Fruit fly (Drosophila melanogaster) whole organism, pupa: ENCODE data around the gene CG46192.
"Not testable (repeated sequence)": the region's sequence is repeated elsewhere in the genome, so short reads cannot be mapped to it uniquely, and the experiment has no call there.

Experiments used
- CG12605 ChIP-seq: fragments of 200-800 bp; sonication (Bioruptor generic); IDR thresholded peaks from 2 replicates; pipeline ENCODE4 v1.3.6; 2022; ENCODE audit warnings: missing biosample characterization, missing genetic modification characterization
- CG13204 ChIP-seq: fragments of 200-800 bp; sonication (Bioruptor generic); optimal IDR thresholded peaks from 2 replicates; lab custom pipeline; 2018; ENCODE audit warnings: missing biosample characterization, mild to moderate bottlenecking, missing genetic modification characterization, moderate library complexity
- CG15710 ChIP-seq: fragments of 200-800 bp; sonication (Bioruptor generic); optimal IDR thresholded peaks from 2 replicates; lab custom pipeline; 2018; ENCODE audit warnings: missing biosample characterization, mild to moderate bottlenecking, missing genetic modification characterization, moderate library complexity
- CG34367 ChIP-seq: fragments of 200-800 bp; sonication (Bioruptor generic); optimal IDR thresholded peaks from 2 replicates; lab custom pipeline; 2018; ENCODE audit warnings: missing biosample characterization, mild to moderate bottlenecking, missing genetic modification characterization
- CG4496 ChIP-seq: fragments of 200-800 bp; sonication (Bioruptor generic); IDR thresholded peaks from 3 replicates; pipeline ENCODE4 v1.3.6; 2022; ENCODE audit warnings: missing biosample characterization, missing genetic modification characterization
- CG8301 ChIP-seq: fragments of 200-800 bp; sonication (Bioruptor generic); optimal IDR thresholded peaks from 2 replicates; lab custom pipeline; 2018; ENCODE audit warnings: missing biosample characterization, mild to moderate bottlenecking, missing genetic modification characterization
- CG9948 ChIP-seq: fragments of 200-800 bp; sonication (Bioruptor generic); optimal IDR thresholded peaks from 2 replicates; lab custom pipeline; 2018; ENCODE audit warnings: missing biosample characterization, mild to moderate bottlenecking, missing genetic modification characterization, moderate library complexity
- EcR ChIP-seq: fragments of 200-800 bp; sonication (Bioruptor generic); optimal IDR thresholded peaks from 3 replicates; lab custom pipeline; 2019; ENCODE audit warnings: missing biosample characterization, missing genetic modification characterization, mild to moderate bottlenecking, moderate library complexity, missing genetic modification reagents
- Pif1A ChIP-seq: fragments of 200-800 bp; sonication (Bioruptor generic); optimal IDR thresholded peaks from 3 replicates; lab custom pipeline; 2016; ENCODE audit warnings: missing biosample characterization, missing genetic modification characterization
- Pif1B ChIP-seq: fragments of 200-800 bp; sonication (Bioruptor generic); optimal IDR thresholded peaks from 3 replicates; lab custom pipeline; 2016; ENCODE audit warnings: missing biosample characterization, missing genetic modification characterization
- Snoo ChIP-seq: fragments of 200-800 bp; sonication (Bioruptor generic); optimal IDR thresholded peaks from 3 replicates; lab custom pipeline; 2017; ENCODE audit warnings: missing biosample characterization, mild to moderate bottlenecking, missing genetic modification characterization, inconsistent platforms
- fd96Ca ChIP-seq: fragments of 200-800 bp; sonication (Bioruptor generic); IDR thresholded peaks from 3 replicates; pipeline ENCODE4 v1.3.6; 2022; ENCODE audit warnings: missing biosample characterization, missing genetic modification characterization
- rn ChIP-seq: fragments of 200-800 bp; sonication (Bioruptor generic); IDR thresholded peaks from 2 replicates; pipeline ENCODE4 v1.3.6; 2022; ENCODE audit warnings: missing biosample characterization, missing genetic modification characterization

CG46192 gene

DNA sequence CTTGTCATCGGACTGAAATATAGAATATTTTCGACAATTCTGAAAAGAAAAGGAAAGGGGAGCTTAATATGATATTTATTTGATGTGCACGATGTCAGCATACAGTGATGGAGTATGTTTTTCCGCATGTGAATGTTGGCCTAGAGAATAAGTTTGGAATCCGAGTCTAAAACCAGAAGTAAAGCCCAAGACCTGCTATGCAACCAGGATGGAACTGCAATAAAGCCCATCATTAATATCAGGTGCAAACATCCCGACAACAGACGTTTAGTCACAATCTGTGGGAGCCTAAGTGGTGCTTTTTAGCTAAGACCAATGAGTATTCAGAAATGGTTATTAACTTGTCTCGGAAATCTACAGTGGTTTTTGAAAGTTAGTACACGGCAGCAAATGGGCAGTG, at the start of gene CG46192:
CG46192 (minus strand) TSS at position 101 of the 400 bp plus-strand sequence.
- not testable (repeated sequence) for TF ChIP-seq rn (GFP tag; lab: Robert Waterston, UW); Pif1A; EcR (GFP tag; lab: Kevin White, UChicago)

DNA sequence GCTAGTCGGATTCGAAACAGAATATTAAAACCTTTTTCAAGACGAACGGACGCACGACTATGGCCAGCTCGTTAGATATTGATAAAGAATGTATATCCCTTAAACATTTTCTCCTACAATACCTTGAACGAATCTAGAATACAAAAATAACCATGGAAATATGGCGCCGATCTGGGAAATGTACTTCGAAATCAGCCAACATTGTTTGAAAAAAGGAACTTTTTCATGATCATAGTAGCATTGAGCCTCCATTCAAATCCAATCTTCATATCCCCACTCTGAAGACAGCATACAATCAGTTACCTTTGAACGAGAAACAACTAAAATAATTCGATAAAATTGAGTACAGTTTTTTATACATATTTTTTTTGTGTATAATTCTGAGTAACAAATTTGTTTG, 35.8 kb upstream of the CG46192 start, which contains the start of gene CG45764:
CG45764 (plus strand) TSS at position 301 of the 400 bp plus-strand sequence.
- not testable (repeated sequence) for TF ChIP-seq CG9948 (tag; lab: Kevin White, UChicago); CG15710 (tag; lab: Kevin White, UChicago); fd96Ca (GFP tag; lab: Robert Waterston, UW)

DNA sequence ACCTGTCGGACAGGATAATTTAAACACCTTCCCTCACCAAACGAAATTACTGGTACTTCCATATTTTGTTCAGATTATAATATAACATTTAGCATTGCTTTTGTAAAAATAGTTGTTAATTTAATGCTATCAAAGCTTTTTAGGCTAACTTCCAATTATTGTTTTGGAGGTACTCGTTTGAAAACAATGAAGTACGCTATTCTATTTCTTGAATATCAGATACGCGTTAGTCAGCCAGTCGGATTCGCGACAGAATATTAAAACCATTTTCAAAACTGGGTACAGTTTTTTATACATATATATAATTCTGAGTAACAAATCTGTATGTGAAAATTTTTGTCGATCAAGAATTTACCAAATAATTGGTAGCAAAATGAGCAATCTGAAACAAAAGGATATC, 31.5 kb upstream of the CG46192 start, which contains the start of gene Mst77Y-4:
Mst77Y-4 (plus strand) TSS at position 301 of the 400 bp plus-strand sequence.
- not testable (repeated sequence) for TF ChIP-seq Pif1B (GFP tag; lab: Kevin White, UChicago); rn (GFP tag; lab: Robert Waterston, UW); CG12605 (GFP tag; lab: Robert Waterston, UW)

DNA sequence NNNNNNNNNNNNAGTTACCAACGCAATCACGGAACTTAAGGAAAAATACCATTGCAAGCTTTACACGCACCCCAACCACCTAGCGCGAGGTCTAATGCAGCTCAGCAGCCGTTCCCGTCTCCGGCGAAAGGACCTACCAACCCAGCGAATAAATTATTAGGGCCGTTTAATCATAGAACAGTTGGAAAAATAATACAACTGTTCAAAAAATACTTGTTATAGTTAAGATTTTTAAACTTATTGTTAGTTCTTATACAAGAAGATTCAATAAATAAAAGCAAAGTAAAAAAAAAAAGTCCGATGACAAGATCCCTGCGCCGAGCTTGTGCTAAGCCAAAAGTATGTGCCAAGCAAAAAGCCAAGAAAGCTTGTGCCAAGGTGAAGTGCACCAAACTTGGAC, 9.7 kb upstream of the CG46192 start, which contains the start of gene CG46193:
CG46193 (plus strand) TSS at position 301 of the 400 bp plus-strand sequence.
- not testable (repeated sequence) for TF ChIP-seq CG8301 (tag; lab: Kevin White, UChicago); Pif1B (GFP tag; lab: Kevin White, UChicago); Snoo

DNA sequence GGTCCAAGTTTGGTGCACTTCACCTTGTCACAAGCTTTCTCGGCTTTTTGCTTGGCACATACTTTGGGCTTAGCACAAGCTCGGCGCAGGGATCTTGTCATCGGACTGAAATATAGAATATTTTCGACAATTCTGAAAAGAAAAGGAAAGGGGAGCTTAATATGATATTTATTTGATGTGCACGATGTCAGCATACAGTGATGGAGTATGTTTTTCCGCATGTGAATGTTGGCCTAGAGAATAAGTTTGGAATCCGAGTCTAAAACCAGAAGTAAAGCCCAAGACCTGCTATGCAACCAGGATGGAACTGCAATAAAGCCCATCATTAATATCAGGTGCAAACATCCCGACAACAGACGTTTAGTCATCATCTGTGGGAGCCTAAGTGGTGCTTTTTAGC, 37.4 kb downstream of the CG46192 start, which contains the start of gene CG46191:
CG46191 (minus strand) TSS at position 101 of the 400 bp plus-strand sequence.
- not testable (repeated sequence) for TF ChIP-seq CG34367 (tag; lab: Kevin White, UChicago); CG4496 (GFP tag; lab: Robert Waterston, UW); CG13204 (GFP tag; lab: Kevin White, UChicago)
